Worm (Caenorhabditis elegans): Measurements from ENCODE around the gene trr-1.

Gene trr-1

ce11 chrII:11645383-11645782 is 30.3 kb downstream of the trr-1 start:
- TF ChIP-seq unc-62 (GFP tag; optimal IDR thresholded peaks at IDR 0.05): no peak

ce11 chrII:11644535-11644934 is 31.2 kb downstream of the trr-1 start:
- no peak for TF ChIP-seq unc-62 (GFP tag; optimal IDR thresholded peaks at IDR 0.05)

ce11 chrII:11642736-11643135 is 33.0 kb downstream of the trr-1 start:
- TF ChIP-seq unc-62 (GFP tag; optimal IDR thresholded peaks at IDR 0.05): no peak

ce11 chrII:11642025-11642424 is 33.7 kb downstream of the trr-1 start:
- TF ChIP-seq unc-62 (GFP tag; optimal IDR thresholded peaks at IDR 0.05): no peak

ce11 chrII:11637817-11638216 is 37.9 kb downstream of the trr-1 start:
- no peak for TF ChIP-seq unc-62 (GFP tag; optimal IDR thresholded peaks at IDR 0.05)

- TF ChIP-seq unc-62 (GFP tag; optimal IDR thresholded peaks at IDR 0.05): no peak
Observed at ce11 chrII:11637189-11637754, 38.5 kb downstream of the trr-1 start.

- TF ChIP-seq unc-62 (GFP tag; optimal IDR thresholded peaks at IDR 0.05): no peak
Observed at ce11 chrII:11636617-11637016, 39.1 kb downstream of the trr-1 start.

ce11 chrII:11635745-11636161 is 40.0 kb downstream of the trr-1 start:
- TF ChIP-seq unc-62 (GFP tag; optimal IDR thresholded peaks at IDR 0.05): no peak

ce11 chrII:11634681-11635527 is 40.8 kb downstream of the trr-1 start:
- TF ChIP-seq unc-62 (GFP tag; optimal IDR thresholded peaks at IDR 0.05): no peak

- no peak for TF ChIP-seq unc-62 (GFP tag; optimal IDR thresholded peaks at IDR 0.05)
Observed at ce11 chrII:11634057-11634676, 41.6 kb downstream of the trr-1 start.

- no peak for TF ChIP-seq unc-62 (GFP tag; optimal IDR thresholded peaks at IDR 0.05)
Observed at ce11 chrII:11633509-11633908, 42.2 kb downstream of the trr-1 start, which contains the start of gene din-1. TSS of gene din-1 (minus strand) at chrII:11633609.

ce11 chrII:11632689-11633088 is 43.0 kb downstream of the trr-1 start:
- no peak for TF ChIP-seq unc-62 (GFP tag; optimal IDR thresholded peaks at IDR 0.05)

- no peak for TF ChIP-seq unc-62 (GFP tag; optimal IDR thresholded peaks at IDR 0.05)
Observed at ce11 chrII:11629957-11630356, 45.8 kb downstream of the trr-1 start.

- no peak for TF ChIP-seq unc-62 (GFP tag; optimal IDR thresholded peaks at IDR 0.05)
Observed at ce11 chrII:11627904-11628303, 47.8 kb downstream of the trr-1 start.

- TF ChIP-seq unc-62 (GFP tag; optimal IDR thresholded peaks at IDR 0.05): no peak
Observed at ce11 chrII:11622605-11623004, 53.1 kb downstream of the trr-1 start.

- TF ChIP-seq unc-62 (GFP tag; optimal IDR thresholded peaks at IDR 0.05): no peak
Observed at ce11 chrII:11621576-11621975, 54.2 kb downstream of the trr-1 start.

Measured in whole organism, dauer.